Fruit fly (Drosophila melanogaster) whole organism, embryonic: ENCODE results near the gene CG10725.
A peak's percentile ranks its signal among the peaks of the same experiment; 100 is the strongest.

ENCODE experiments used
- C15 ChIP-seq: fragments of 200-800 bp; sonication (Bioruptor generic); IDR thresholded peaks from 3 replicates; pipeline ENCODE4 v1.3.6; 2022; ENCODE audit warnings: missing biosample characterization, missing genetic modification characterization
- CG10209 ChIP-seq: fragments of 200-800 bp; sonication (Bioruptor generic); optimal IDR thresholded peaks from 3 replicates; lab custom pipeline; 2017; ENCODE audit warnings: missing biosample characterization, mild to moderate bottlenecking, missing genetic modification characterization, missing genetic modification reagents
- CG10543 ChIP-seq: fragments of 200-800 bp; sonication (Bioruptor generic); optimal IDR thresholded peaks from 3 replicates; lab custom pipeline; 2017; ENCODE audit warnings: missing biosample characterization, mild to moderate bottlenecking, missing genetic modification characterization, moderate library complexity
- CG11560 ChIP-seq: fragments of 200-800 bp; sonication (Bioruptor generic); IDR thresholded peaks from 3 replicates; pipeline ENCODE4 v1.3.6; 2022; ENCODE audit warnings: missing biosample characterization, missing genetic modification characterization
- CG12659 ChIP-seq: fragments of 200-800 bp; sonication (Bioruptor generic); optimal IDR thresholded peaks from 3 replicates; lab custom pipeline; 2017; ENCODE audit warnings: mild to moderate bottlenecking, missing biosample characterization, missing genetic modification reagents, missing genetic modification characterization
- CG17186 ChIP-seq: fragments of 200-800 bp; sonication (Bioruptor generic); optimal IDR thresholded peaks from 3 replicates; lab custom pipeline; 2017; ENCODE audit warnings: missing biosample characterization, missing genetic modification reagents, missing genetic modification characterization
- CG18599 ChIP-seq: fragments of 200-800 bp; sonication (Bioruptor generic); optimal IDR thresholded peaks from 3 replicates; lab custom pipeline; 2017; ENCODE audit warnings: missing biosample characterization, missing genetic modification characterization, mild to moderate bottlenecking, moderate library complexity, missing genetic modification reagents
- CG18764 ChIP-seq: fragments of 200-800 bp; sonication (Bioruptor generic); optimal IDR thresholded peaks from 3 replicates; lab custom pipeline; 2016; ENCODE audit warnings: missing biosample characterization, missing genetic modification characterization
- CG2875 ChIP-seq: fragments of 200-800 bp; sonication (Bioruptor generic); optimal IDR thresholded peaks from 2 replicates; lab custom pipeline; 2017; ENCODE audit warnings: missing biosample characterization, mild to moderate bottlenecking, missing genetic modification characterization, missing genetic modification reagents
- CG4854 ChIP-seq: fragments of 200-800 bp; sonication (Bioruptor generic); optimal IDR thresholded peaks from 2 replicates; lab custom pipeline; 2016; ENCODE audit warnings: missing biosample characterization, missing genetic modification characterization, inconsistent platforms
- CG6254 ChIP-seq: fragments of 200-800 bp; sonication (Bioruptor generic); optimal IDR thresholded peaks from 3 replicates; lab custom pipeline; 2017; ENCODE audit warnings: mild to moderate bottlenecking, missing biosample characterization, missing genetic modification reagents, missing genetic modification characterization
- CG6689 ChIP-seq: fragments of 200-800 bp; sonication (Bioruptor generic); IDR thresholded peaks from 2 replicates; pipeline ENCODE4 v1.3.6; 2022; ENCODE audit warnings: missing biosample characterization, missing genetic modification characterization
- CG7357 ChIP-seq: fragments of 200-800 bp; sonication (Bioruptor generic); IDR thresholded peaks from 3 replicates; pipeline ENCODE4 v1.3.6; 2022; ENCODE audit warnings: missing biosample characterization, missing genetic modification characterization
- CG7556 ChIP-seq: fragments of 200-800 bp; sonication (Bioruptor generic); optimal IDR thresholded peaks from 2 replicates; lab custom pipeline; 2017; ENCODE audit warnings: missing biosample characterization, mild to moderate bottlenecking, missing genetic modification characterization
- CG7839 ChIP-seq: fragments of 200-800 bp; sonication (Bioruptor generic); optimal IDR thresholded peaks from 3 replicates; lab custom pipeline; 2018; ENCODE audit warnings: missing biosample characterization, mild to moderate bottlenecking, missing genetic modification characterization, moderate library complexity
- CG7963 ChIP-seq: fragments of 200-800 bp; sonication (Bioruptor generic); IDR thresholded peaks from 3 replicates; pipeline ENCODE4 v1.3.6; 2022; ENCODE audit warnings: missing biosample characterization, missing genetic modification characterization; ENCODE audit not compliant: partially characterized antibody
- Dip2 ChIP-seq: fragments of 200-800 bp; sonication (Bioruptor generic); IDR thresholded peaks from 2 replicates; pipeline ENCODE4 v1.3.6; 2022; ENCODE audit warnings: missing biosample characterization, missing genetic modification characterization
- Eip74EF ChIP-seq, 2 experiments: fragments of 200-800 bp in 1 of 2; fragments of >200 bp in 1 of 2; sonication (Bioruptor generic) in 1 of 2; optimal IDR thresholded peaks; 2 replicates each; lab custom pipeline; 2017 to 2019; ENCODE audit warnings: missing biosample characterization in 2 of 2, missing genetic modification characterization in 2 of 2, mild to moderate bottlenecking in 1 of 2, moderate library complexity in 1 of 2
- Fer3 ChIP-seq: fragments of 200-800 bp; sonication (Bioruptor generic); optimal IDR thresholded peaks from 2 replicates; lab custom pipeline; 2018; ENCODE audit warnings: missing biosample characterization, mild to moderate bottlenecking, missing genetic modification characterization, moderate library complexity
- Hmr ChIP-seq: fragments of 200-800 bp; sonication (Bioruptor generic); optimal IDR thresholded peaks from 3 replicates; lab custom pipeline; 2017; ENCODE audit warnings: mild to moderate bottlenecking, missing biosample characterization, missing genetic modification reagents, missing genetic modification characterization
- Hmx ChIP-seq: fragments of 200-800 bp; sonication (Bioruptor generic); optimal IDR thresholded peaks from 2 replicates; lab custom pipeline; 2016; ENCODE audit warnings: missing biosample characterization, missing genetic modification characterization
- Hr39 ChIP-seq: fragments of >200 bp; optimal IDR thresholded peaks from 2 replicates; lab custom pipeline; 2017
- Hr78 ChIP-seq, 2 experiments: fragments of 200-800 bp in 1 of 2; fragments of >200 bp in 1 of 2; sonication (Bioruptor generic) in 1 of 2; optimal IDR thresholded peaks; 2 replicates each; lab custom pipeline; 2017 to 2019; ENCODE audit warnings: missing biosample characterization in 2 of 2, missing genetic modification characterization in 2 of 2, mild to moderate bottlenecking in 1 of 2, moderate library complexity in 1 of 2
- Lpt ChIP-seq: fragments of >200 bp; optimal IDR thresholded peaks from 2 replicates; lab custom pipeline; 2018; ENCODE audit warnings: missing biosample characterization, missing genetic modification characterization
- Pdp1 ChIP-seq, 2 experiments: fragments of 200-800 bp; sonication (Bioruptor generic); optimal IDR thresholded peaks; 3 replicates each; lab custom pipeline; 2016; ENCODE audit warnings: missing biosample characterization in 2 of 2, missing genetic modification characterization in 2 of 2, mild to moderate bottlenecking in 1 of 2, moderate library complexity in 1 of 2
- Spps ChIP-seq: fragments of 200-800 bp; sonication (Bioruptor generic); optimal IDR thresholded peaks from 2 replicates; lab custom pipeline; 2018; ENCODE audit warnings: missing biosample characterization, mild to moderate bottlenecking, missing genetic modification characterization
- Tbp ChIP-seq: fragments of >200 bp; optimal IDR thresholded peaks from 2 replicates; lab custom pipeline; 2018; ENCODE audit warnings: missing biosample characterization, missing genetic modification characterization
- ap ChIP-seq: fragments of 200-800 bp; sonication (Bioruptor generic); IDR thresholded peaks from 2 replicates; pipeline ENCODE4 v1.3.6; 2022; ENCODE audit warnings: missing biosample characterization, missing genetic modification characterization
- ato ChIP-seq: fragments of 200-800 bp; sonication (Bioruptor generic); IDR thresholded peaks from 2 replicates; pipeline ENCODE4 v1.3.6; 2022; ENCODE audit warnings: missing biosample characterization, missing genetic modification characterization; ENCODE audit not compliant: partially characterized antibody
- bbx ChIP-seq: fragments of 200-800 bp; sonication (Bioruptor generic); IDR thresholded peaks from 2 replicates; pipeline ENCODE4 v1.3.6; 2022; ENCODE audit warnings: missing biosample characterization, missing genetic modification characterization; ENCODE audit not compliant: partially characterized antibody
- bigmax ChIP-seq: fragments of 200-800 bp; sonication (Bioruptor generic); optimal IDR thresholded peaks from 2 replicates; lab custom pipeline; 2018; ENCODE audit warnings: missing biosample characterization, mild to moderate bottlenecking, missing genetic modification characterization
- caup ChIP-seq: fragments of 200-800 bp; sonication (Bioruptor generic); optimal IDR thresholded peaks from 3 replicates; lab custom pipeline; 2017; ENCODE audit warnings: missing biosample characterization, mild to moderate bottlenecking, missing genetic modification characterization, moderate library complexity; ENCODE audit not compliant: severe bottlenecking
- cg ChIP-seq: fragments of 200-800 bp; sonication (Bioruptor generic); optimal IDR thresholded peaks from 3 replicates; lab custom pipeline; 2019; ENCODE audit warnings: missing biosample characterization, mild to moderate bottlenecking, missing genetic modification characterization, moderate library complexity
- ci ChIP-seq: fragments of 200-800 bp; sonication (Bioruptor generic); IDR thresholded peaks from 3 replicates; pipeline ENCODE4 v1.3.6; 2022; ENCODE audit warnings: missing biosample characterization, missing genetic modification characterization
- da ChIP-seq: fragments of 200-800 bp; sonication (Bioruptor generic); optimal IDR thresholded peaks from 2 replicates; lab custom pipeline; 2016; ENCODE audit warnings: missing biosample characterization, missing genetic modification characterization
- ems ChIP-seq: fragments of 200-800 bp; sonication (Bioruptor generic); optimal IDR thresholded peaks from 3 replicates; lab custom pipeline; 2016; ENCODE audit warnings: missing biosample characterization, missing genetic modification characterization
- gcm2 ChIP-seq: fragments of 200-800 bp; sonication (Bioruptor generic); optimal IDR thresholded peaks from 2 replicates; lab custom pipeline; 2016; ENCODE audit warnings: missing biosample characterization, missing genetic modification characterization
- jigr1 ChIP-seq: fragments of 200-800 bp; sonication (Bioruptor generic); IDR thresholded peaks from 3 replicates; pipeline ENCODE4 v1.3.6; 2022; ENCODE audit warnings: missing biosample characterization, missing genetic modification characterization
- klu ChIP-seq: fragments of 200-800 bp; sonication (Bioruptor generic); IDR thresholded peaks from 2 replicates; pipeline ENCODE4 v1.3.6; 2022; ENCODE audit warnings: missing biosample characterization, missing genetic modification characterization
- org-1 ChIP-seq: fragments of 200-800 bp; sonication (Bioruptor generic); optimal IDR thresholded peaks from 2 replicates; lab custom pipeline; 2017; ENCODE audit warnings: missing biosample characterization, missing genetic modification characterization
- pan ChIP-seq, 4 experiments: fragments of >200 bp in 3 of 4; fragments of 200-800 bp in 1 of 4; sonication (Bioruptor generic) in 1 of 4; optimal IDR thresholded peaks in 3 of 4; IDR thresholded peaks in 1 of 4; 2 replicates each; pipeline versions ENCODE4 v1.3.6 to Lab custom; 2017 to 2022; ENCODE audit warnings: missing biosample characterization in 2 of 4, missing genetic modification characterization in 2 of 4, mixed read lengths in 1 of 4
- shn ChIP-seq: fragments of 200-800 bp; sonication (Bioruptor generic); optimal IDR thresholded peaks from 3 replicates; lab custom pipeline; 2016; ENCODE audit warnings: missing biosample characterization, missing genetic modification characterization
- sisA ChIP-seq: fragments of 200-800 bp; sonication (Bioruptor generic); IDR thresholded peaks from 2 replicates; pipeline ENCODE4 v1.3.6; 2022; ENCODE audit warnings: missing biosample characterization, missing genetic modification characterization
- sr ChIP-seq: fragments of 200-800 bp; sonication (Bioruptor generic); IDR thresholded peaks from 3 replicates; pipeline ENCODE4 v1.3.6; 2022; ENCODE audit warnings: missing biosample characterization, missing genetic modification characterization
- stwl ChIP-seq: fragments of 200-800 bp; sonication (Bioruptor generic); optimal IDR thresholded peaks from 3 replicates; lab custom pipeline; 2018; ENCODE audit warnings: missing biosample characterization, mild to moderate bottlenecking, missing genetic modification characterization, moderate library complexity
- vvl ChIP-seq: fragments of 200-800 bp; sonication (Bioruptor generic); IDR thresholded peaks from 2 replicates; pipeline ENCODE4 v1.3.6; 2022; ENCODE audit warnings: missing biosample characterization, missing genetic modification characterization
- zen2 ChIP-seq: fragments of 200-800 bp; sonication (Bioruptor generic); IDR thresholded peaks from 3 replicates; pipeline ENCODE4 v1.3.6; 2022; ENCODE audit warnings: missing biosample characterization, missing genetic modification characterization; ENCODE audit not compliant: partially characterized antibody

CG10725 gene

dm6 chr3L:13476566-13477452 lies 39.1 kb downstream of the CG10725 start (continued):
- TF ChIP-seq Hmr (GFP tag; lab: Kevin White, UChicago) = peak; percentile 92
- peak; percentile 66 for TF ChIP-seq ap
- peak; percentile 93 for TF ChIP-seq CG7839 (tag; lab: Kevin White, UChicago)
- no peak for TF ChIP-seq stwl (tag; lab: Kevin White, UChicago)
- peak; percentile 89 for TF ChIP-seq CG18599 (GFP tag; lab: Kevin White, UChicago)
- TF ChIP-seq Hr39 (lab: Kevin White, UChicago) = no peak
- TF ChIP-seq Lpt (GFP tag; lab: Kevin White, UChicago) = no peak
- TF ChIP-seq CG6254 (GFP tag; lab: Kevin White, UChicago) = peak; percentile 82
- TF ChIP-seq sr = peak; percentile 85
- TF ChIP-seq bigmax (GFP tag; lab: Kevin White, UChicago) = no peak
- peak; percentile 94 for TF ChIP-seq CG12659
- TF ChIP-seq CG7556 (GFP tag; lab: Kevin White, UChicago) = peak; percentile 94
- peak; percentile 77 for TF ChIP-seq jigr1 (GFP tag; lab: Robert Waterston, UW)
- TF ChIP-seq vvl (GFP tag; lab: Robert Waterston, UW) = peak; percentile 89
- TF ChIP-seq Spps (tag; lab: Kevin White, UChicago) = peak; percentile 68
- peak; percentile 83 for TF ChIP-seq klu (GFP tag; lab: Robert Waterston, UW)
- peak; percentile 81 for TF ChIP-seq ems (GFP tag; lab: Kevin White, UChicago)
- TF ChIP-seq CG10543 (GFP tag; lab: Kevin White, UChicago) = peak; percentile 69
- no peak for TF ChIP-seq Dip2 (GFP tag; lab: Robert Waterston, UW)
- no peak for TF ChIP-seq bbx (GFP tag; lab: Robert Waterston, UW)
- TF ChIP-seq shn (GFP tag; lab: Kevin White, UChicago) = no peak
- no peak for TF ChIP-seq Tbp (GFP tag; lab: Kevin White, UChicago)
- TF ChIP-seq caup (GFP tag; lab: Kevin White, UChicago) = peak; percentile 89
- peak; percentile 74 for TF ChIP-seq ci (GFP tag; lab: Robert Waterston, UW)
- TF ChIP-seq CG17186 = peak; percentile 72
- TF ChIP-seq CG11560 = peak; percentile 66
- peak; percentile 55; the same call in 1 of the 3 replicates for TF ChIP-seq C15
- peak; percentile 28 for TF ChIP-seq da (GFP tag; lab: Kevin White, UChicago)
- TF ChIP-seq CG6689 (GFP tag; lab: Robert Waterston, UW) = peak; percentile 87
- TF ChIP-seq gcm2 (GFP tag; lab: Kevin White, UChicago) = peak; percentile 13
- TF ChIP-seq CG7963 = no peak
- TF ChIP-seq cg (GFP tag; lab: Kevin White, UChicago) = no peak
- TF ChIP-seq CG10209 (GFP tag; lab: Kevin White, UChicago) = peak; percentile 93
- TF ChIP-seq Hr78 (GFP tag; optimal IDR thresholded peaks at IDR 0.05; lab: Kevin White, UChicago) = peak in 1 of 2 experiments; percentile 83
- peak; percentile 79 for TF ChIP-seq CG4854 (GFP tag; lab: Kevin White, UChicago)
- no peak for TF ChIP-seq ato (GFP tag; lab: Robert Waterston, UW)
- peak; percentile 68 to 73 for TF ChIP-seq Pdp1 (GFP tag; optimal IDR thresholded peaks at IDR 0.05; lab: Kevin White, UChicago)
- peak in 1 of 2 experiments; percentile 93 for TF ChIP-seq Eip74EF (GFP tag; optimal IDR thresholded peaks at IDR 0.05; lab: Kevin White, UChicago)
- TF ChIP-seq sisA (GFP tag; lab: Robert Waterston, UW) = peak; percentile 83
- peak; percentile 85 for TF ChIP-seq zen2
- TF ChIP-seq Hmx = peak; percentile 83
- TF ChIP-seq org-1 (GFP tag; lab: Kevin White, UChicago) = peak; percentile 90
- TF ChIP-seq CG18764 (GFP tag; lab: Kevin White, UChicago) = peak; percentile 79
- TF ChIP-seq Fer3 (tag; lab: Kevin White, UChicago) = peak; percentile 85
- peak; percentile 80 for TF ChIP-seq CG2875 (GFP tag; lab: Kevin White, UChicago)
- no peak for TF ChIP-seq pan (optimal IDR thresholded peaks at IDR 0.05; lab: Kevin White, UChicago)
- TF ChIP-seq pan (GFP tag; optimal IDR thresholded peaks at IDR 0.05 in 1 of 2, IDR thresholded peaks at IDR 0.05 in 1 of 2) = peak in 1 of 2 experiments; percentile 87
- peak; percentile 78; the same call in 2 of the 3 replicates for TF ChIP-seq CG7357 (GFP tag; lab: Robert Waterston, UW)
